Fruit fly (Drosophila melanogaster): ENCODE results near the gene qm.

The qm gene

DNA sequence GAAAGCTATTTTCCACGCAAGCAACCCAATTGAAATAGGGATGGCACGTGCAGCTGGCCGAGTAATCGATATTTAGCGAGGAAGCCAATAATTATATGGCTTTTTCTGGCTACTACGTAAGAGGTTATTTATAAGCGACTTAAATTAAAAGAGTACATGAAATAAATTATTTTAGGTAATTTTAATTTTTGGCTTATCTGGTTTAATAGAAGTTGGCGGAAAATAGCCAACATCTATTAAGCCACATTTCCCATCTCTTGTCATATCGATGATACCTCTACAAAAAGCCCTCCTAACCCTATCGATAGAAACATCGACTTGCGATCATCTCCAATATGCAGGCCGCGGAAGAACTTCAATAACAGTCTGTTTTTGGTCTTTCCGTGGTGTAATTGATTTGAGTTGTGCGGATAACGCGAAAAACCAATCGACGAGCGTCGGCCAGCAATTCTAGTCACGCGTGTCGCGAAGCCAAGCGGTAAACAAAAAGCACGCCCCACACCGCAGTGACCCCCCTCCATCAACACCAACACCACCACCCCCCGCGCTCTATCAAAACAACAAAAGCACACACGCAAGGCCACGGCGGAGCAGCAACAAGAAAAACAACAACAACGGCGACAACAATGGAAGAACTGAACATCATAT lies at the start of gene qm, which contains the start of gene Srp19 (continued):
- TF ChIP-seq Blimp-1 (GFP tag; optimal IDR thresholded peaks at IDR 0.05) (no peak), cyc (GFP tag; optimal IDR thresholded peaks at IDR 0.05) (peak; percentile 23), CG7368 (GFP tag; optimal IDR thresholded peaks at IDR 0.05) (no peak), lz (GFP tag; optimal IDR thresholded peaks at IDR 0.05) (peak; percentile 66), CG11294 (GFP tag; IDR thresholded peaks at IDR 0.05) (no peak), salr (GFP tag; optimal IDR thresholded peaks at IDR 0.05) (no peak), achi (GFP tag; optimal IDR thresholded peaks at IDR 0.05) (peak; percentile 1), Eip93F (GFP tag; optimal IDR thresholded peaks at IDR 0.05) (peak; percentile 63), Met (GFP tag; optimal IDR thresholded peaks at IDR 0.05) (no peak)

DNA sequence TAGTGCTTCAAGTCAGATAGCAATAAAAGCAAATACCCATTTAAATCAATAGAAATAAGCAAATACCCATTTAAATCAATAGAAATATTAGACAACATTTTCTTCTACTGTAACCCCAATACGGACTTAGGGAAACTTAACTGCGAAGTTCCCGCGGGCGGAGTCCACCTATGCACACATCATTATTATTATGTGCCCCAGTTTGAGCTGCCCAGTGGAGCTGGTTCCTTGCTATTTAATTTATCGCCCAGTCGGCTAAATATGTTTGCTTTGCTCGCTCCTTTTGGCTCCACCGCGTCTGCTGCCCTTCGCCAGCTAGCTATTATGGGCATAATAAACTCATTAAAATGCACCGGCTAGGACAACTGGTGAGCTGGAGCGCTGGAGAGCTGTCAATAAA lies 47.5 kb upstream of the qm start:
- no peak for TF ChIP-seq Sox102F (GFP tag; optimal IDR thresholded peaks at IDR 0.05)
- TF ChIP-seq Gug (GFP tag; IDR thresholded peaks at IDR 0.05), result no peak
- TF ChIP-seq CG11902 (GFP tag; optimal IDR thresholded peaks at IDR 0.05), result no peak
- TF ChIP-seq fd85E (GFP tag; optimal IDR thresholded peaks at IDR 0.05), result no peak
- no peak for TF ChIP-seq net (GFP tag; optimal IDR thresholded peaks at IDR 0.05)
- no peak for TF ChIP-seq Ets96B (tag; optimal IDR thresholded peaks at IDR 0.05)
- TF ChIP-seq Met (GFP tag; optimal IDR thresholded peaks at IDR 0.05), result no peak

DNA sequence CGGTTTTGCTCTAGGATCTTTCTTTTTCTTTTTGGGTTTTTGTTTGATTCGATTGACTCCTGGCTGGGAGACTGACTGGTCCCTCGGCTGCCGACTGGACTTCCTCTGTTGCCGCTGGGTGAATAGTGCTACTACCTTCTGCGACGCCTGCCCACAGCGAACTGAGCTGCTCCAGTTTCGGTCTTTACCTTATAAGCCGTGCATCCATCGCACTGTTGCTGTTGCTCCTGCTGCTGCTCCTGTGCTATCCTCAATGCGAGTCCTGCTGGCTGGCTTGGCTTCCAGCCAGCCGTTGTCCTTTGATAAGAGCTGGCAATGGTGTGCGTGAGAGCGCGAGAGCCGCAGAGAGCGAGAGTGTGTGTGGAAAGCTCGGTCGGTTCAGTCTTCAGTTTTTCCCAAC lies 35.4 kb upstream of the qm start, which contains the start of gene unc-13-4A:
Gene unc-13-4A (minus strand): TSS at position 143 of the 400 bp plus-strand sequence.
- TF ChIP-seq CG3032 (tag; optimal IDR thresholded peaks at IDR 0.05), result no peak
- TF ChIP-seq CG6792 (GFP tag; optimal IDR thresholded peaks at IDR 0.05), result no peak
- no peak for TF ChIP-seq Eip93F (GFP tag; optimal IDR thresholded peaks at IDR 0.05)
- TF ChIP-seq CG11294 (GFP tag; IDR thresholded peaks at IDR 0.05), result no peak
- no peak for TF ChIP-seq cyc (GFP tag; optimal IDR thresholded peaks at IDR 0.05)
- TF ChIP-seq fkh (GFP tag; optimal IDR thresholded peaks at IDR 0.05), result no peak
- no peak for TF ChIP-seq Hr39 (GFP tag; optimal IDR thresholded peaks at IDR 0.05)
- no peak for TF ChIP-seq Eip75B (GFP tag; optimal IDR thresholded peaks at IDR 0.05)
- no peak for TF ChIP-seq fd59A (GFP tag; optimal IDR thresholded peaks at IDR 0.05)
- TF ChIP-seq svp (GFP tag), result no peak
- TF ChIP-seq pdm3 (GFP tag; optimal IDR thresholded peaks at IDR 0.05), result no peak
- TF ChIP-seq CG1621 (tag; optimal IDR thresholded peaks at IDR 0.05), result no peak
- TF ChIP-seq CG6276 (GFP tag; optimal IDR thresholded peaks at IDR 0.05), result no peak
- TF ChIP-seq acj6 (GFP tag; optimal IDR thresholded peaks at IDR 0.05), result no peak
- no peak for TF ChIP-seq ss (GFP tag; optimal IDR thresholded peaks at IDR 0.05)
- TF ChIP-seq topi (GFP tag; optimal IDR thresholded peaks at IDR 0.05), result no peak
- TF ChIP-seq CG15336 (GFP tag; IDR thresholded peaks at IDR 0.05), result no peak

DNA sequence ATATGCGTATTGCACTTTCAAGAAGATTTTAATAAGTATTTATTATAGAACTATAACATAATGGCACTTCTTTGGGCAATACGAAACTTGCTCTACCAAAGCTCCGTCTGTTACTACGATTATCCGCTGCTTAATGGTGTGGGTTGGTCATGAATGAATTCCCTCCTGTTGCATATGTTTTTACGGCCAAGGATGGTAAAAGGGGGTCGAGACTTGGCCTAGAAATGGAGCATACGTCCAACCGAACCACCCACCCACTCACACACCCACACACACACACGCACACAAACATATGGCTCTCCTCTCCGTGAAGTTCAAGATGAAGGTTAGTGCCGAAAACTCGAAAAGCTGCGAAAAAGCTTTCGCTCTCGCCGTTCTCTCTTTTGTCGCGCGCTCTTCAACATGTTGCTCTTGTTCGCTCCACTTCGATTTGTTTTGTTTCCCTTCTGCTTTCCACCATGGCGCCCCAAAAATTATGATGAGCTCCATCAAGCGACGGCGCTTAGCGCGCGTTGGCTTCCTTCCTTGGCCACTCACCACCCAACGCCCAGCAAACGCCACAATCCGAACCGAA lies 34.5 kb upstream of the qm start:
- no peak for TF ChIP-seq Sox102F (GFP tag; optimal IDR thresholded peaks at IDR 0.05)

DNA sequence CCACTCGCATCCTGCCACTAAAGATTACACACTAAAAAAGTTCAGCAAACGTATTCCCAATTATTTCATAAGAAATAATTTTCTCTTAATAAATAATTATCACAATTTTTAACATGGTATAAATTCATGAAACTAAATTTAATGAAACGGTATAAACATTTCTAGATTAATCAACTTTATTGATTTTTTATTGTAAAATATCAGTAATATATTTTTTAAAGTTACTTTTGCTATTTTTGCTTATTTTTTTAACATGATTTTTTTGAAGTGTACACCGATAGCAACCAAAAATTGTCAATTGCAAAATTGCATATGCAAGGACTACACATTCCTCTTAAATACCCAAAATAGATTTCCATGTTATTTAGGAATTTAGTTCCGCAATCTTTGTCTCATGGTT lies 34.0 kb upstream of the qm start:
- no peak for TF ChIP-seq fkh (GFP tag; optimal IDR thresholded peaks at IDR 0.05)
- TF ChIP-seq dac (GFP tag; optimal IDR thresholded peaks at IDR 0.05), result no peak
- no peak for TF ChIP-seq CG11762 (GFP tag; optimal IDR thresholded peaks at IDR 0.05; ENCODE audit: insufficient read depth)
- TF ChIP-seq pdm3 (GFP tag; optimal IDR thresholded peaks at IDR 0.05), result no peak

DNA sequence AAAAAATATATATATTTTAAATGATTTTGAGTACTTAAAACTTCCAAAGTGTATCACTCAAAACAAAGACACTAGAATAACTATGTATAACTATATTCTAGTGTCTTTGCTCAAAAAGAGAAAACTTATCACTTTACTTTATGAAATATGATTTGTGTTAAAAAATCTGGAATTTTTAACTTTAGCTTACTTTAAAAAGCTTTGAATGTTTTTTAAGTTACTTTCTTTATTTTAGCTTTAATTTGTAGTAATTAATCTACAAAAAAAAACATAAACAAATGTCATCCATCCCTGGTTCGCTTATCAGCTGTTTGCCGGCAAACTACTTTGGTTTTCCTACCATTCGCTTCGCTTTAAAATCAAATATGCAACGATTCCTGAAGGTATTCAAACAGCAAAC lies 28.3 kb upstream of the qm start, which contains the start of gene CG8607:
Gene CG8607 (plus strand): TSS at position 301 of the 400 bp plus-strand sequence.
- no peak for TF ChIP-seq CG32006 (GFP tag; optimal IDR thresholded peaks at IDR 0.05)
- TF ChIP-seq Sox15 (GFP tag; optimal IDR thresholded peaks at IDR 0.05), result no peak
- no peak for TF ChIP-seq lz (GFP tag; optimal IDR thresholded peaks at IDR 0.05)
- no peak for TF ChIP-seq CG10631 (GFP tag; optimal IDR thresholded peaks at IDR 0.05)
- TF ChIP-seq acj6 (GFP tag; optimal IDR thresholded peaks at IDR 0.05), result no peak
- no peak for TF ChIP-seq Smox (GFP tag; optimal IDR thresholded peaks at IDR 0.05)
- TF ChIP-seq CG31627 (GFP tag; optimal IDR thresholded peaks at IDR 0.05), result no peak
- TF ChIP-seq CG16779 (tag; optimal IDR thresholded peaks at IDR 0.05), result no peak
- no peak for TF ChIP-seq CG11902 (GFP tag; optimal IDR thresholded peaks at IDR 0.05)
- no peak for TF ChIP-seq CG6808 (GFP tag; optimal IDR thresholded peaks at IDR 0.05)
- no peak for TF ChIP-seq CG6854 (GFP tag; optimal IDR thresholded peaks at IDR 0.05)
- TF ChIP-seq Sox14 (GFP tag; optimal IDR thresholded peaks at IDR 0.05), result no peak
- no peak for TF ChIP-seq CG1621 (tag; optimal IDR thresholded peaks at IDR 0.05)
- no peak for TF ChIP-seq CG11762 (GFP tag; optimal IDR thresholded peaks at IDR 0.05; ENCODE audit: insufficient read depth)
- no peak for TF ChIP-seq OdsH (GFP tag; optimal IDR thresholded peaks at IDR 0.05)
